Worm (Caenorhabditis elegans) whole organism, L4 larva: ENCODE results near the gene tsp-11.

ENCODE experiments used
- F26F4.8 ChIP-seq: fragments of 200-800 bp; sonication (Bioruptor generic); conservative IDR thresholded peaks from 2 replicates; pipeline ENCODE4 v1.3.6; 2022; ENCODE audit warnings: missing genetic modification characterization, missing compliant biosample characterization
- dve-1 ChIP-seq: sonication (generic microtip); optimal IDR thresholded peaks from 2 replicates; lab custom pipeline; 2017; ENCODE audit warnings: antibody characterized with exemption, mild to moderate bottlenecking, missing genetic modification characterization, missing compliant biosample characterization; ENCODE audit not compliant: insufficient read depth
- lin-13 ChIP-seq: fragments of 150-350 bp; optimal IDR thresholded peaks from 2 replicates; lab custom pipeline; 2014; ENCODE audit warnings: missing biosample characterization, missing genetic modification reagents, missing genetic modification characterization
- lin-29 ChIP-seq: fragments of 200-800 bp; sonication (Bioruptor generic); IDR thresholded peaks from 2 replicates; pipeline ENCODE4 v1.3.6; 2022; ENCODE audit warnings: missing genetic modification reagents, missing genetic modification characterization, missing compliant biosample characterization
- lir-3 ChIP-seq: sonication (generic microtip); optimal IDR thresholded peaks from 2 replicates; lab custom pipeline; 2016; ENCODE audit warnings: mild to moderate bottlenecking, missing genetic modification characterization, missing compliant biosample characterization
- madf-5 ChIP-seq, 2 experiments: fragments of 200-800 bp; sonication (Bioruptor generic); IDR thresholded peaks; 2 replicates each; pipeline ENCODE4 v1.3.6; 2022; ENCODE audit warnings: missing compliant biosample characterization in 2 of 2, missing genetic modification characterization in 2 of 2
- mdl-1 ChIP-seq, 2 experiments: fragments of 150-350 bp in 1 of 2; sonication (generic microtip) in 1 of 2; optimal IDR thresholded peaks; 2 replicates each; lab custom pipeline; 2014 to 2017; ENCODE audit warnings: missing biosample characterization in 2 of 2, missing genetic modification characterization in 2 of 2
- nhr-10 ChIP-seq: fragments of 150-350 bp; optimal IDR thresholded peaks from 2 replicates; lab custom pipeline; 2014; ENCODE audit warnings: missing biosample characterization, missing genetic modification characterization
- nhr-11 ChIP-seq: fragments of 150-350 bp; optimal IDR thresholded peaks from 2 replicates; lab custom pipeline; 2014; ENCODE audit warnings: missing biosample characterization, missing genetic modification characterization
- nhr-28 ChIP-seq: fragments of 150-350 bp; optimal IDR thresholded peaks from 2 replicates; lab custom pipeline; 2014; ENCODE audit warnings: missing biosample characterization, missing genetic modification characterization
- nhr-42 ChIP-seq: fragments of 200-800 bp; sonication (Bioruptor generic); IDR thresholded peaks from 2 replicates; pipeline ENCODE4 v1.3.6; 2022; ENCODE audit warnings: missing genetic modification characterization, missing compliant biosample characterization
- zag-1 ChIP-seq: fragments of 150-350 bp; optimal IDR thresholded peaks from 2 replicates; lab custom pipeline; 2014; ENCODE audit warnings: missing biosample characterization, missing genetic modification characterization

- TF ChIP-seq lin-13 = no peak
- no peak for TF ChIP-seq mdl-1 (tag; optimal IDR thresholded peaks at IDR 0.05; lab: Kevin White, UChicago)
- no peak for TF ChIP-seq nhr-10
- TF ChIP-seq nhr-42 = no peak
- TF ChIP-seq lin-29 (GFP tag; lab: Robert Waterston, UW) = no peak
- TF ChIP-seq nhr-28 (tag; lab: Kevin White, UChicago) = no peak
- no peak for TF ChIP-seq zag-1 (tag; lab: Kevin White, UChicago)
- TF ChIP-seq F26F4.8 = no peak
- no peak for TF ChIP-seq dve-1 (tag; lab: Kevin White, UChicago)
- no peak for TF ChIP-seq nhr-11
- no peak for TF ChIP-seq lir-3 (tag; lab: Kevin White, UChicago)
- no peak for TF ChIP-seq madf-5 (GFP tag; IDR thresholded peaks at IDR 0.05; lab: Robert Waterston, UW)
These were observed 46.0 kb downstream of the tsp-11 start for ce11 chrX:9208933-9209332.
